Worm (Caenorhabditis elegans): ENCODE data around the gene Y54F10BM.13.

DNA sequence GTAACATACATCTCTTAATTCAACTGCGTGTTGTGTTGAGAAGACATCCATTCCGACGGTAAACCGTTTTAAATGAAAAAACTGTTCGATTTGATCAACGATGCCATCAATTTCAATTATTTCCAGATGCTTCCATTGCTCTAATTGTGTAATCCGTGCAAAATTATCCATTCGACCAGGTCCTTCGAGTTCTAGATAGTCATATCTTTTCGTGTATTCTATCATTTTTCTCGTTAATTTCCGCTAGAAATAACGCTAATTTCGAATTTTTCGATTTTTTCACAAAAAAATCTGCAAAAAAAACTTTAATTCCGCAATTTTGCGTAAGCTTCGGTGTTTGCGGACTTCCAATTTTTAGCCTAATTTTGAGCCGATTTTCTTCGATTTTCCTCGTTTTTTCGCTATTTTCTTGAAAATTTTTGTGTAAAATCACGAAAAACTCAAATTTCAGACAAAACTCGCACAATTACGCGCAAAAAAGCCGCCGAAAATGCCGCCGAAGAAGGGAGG, 16.8 kb downstream of the Y54F10BM.13 start, which contains the start of the genes fbxa-66 and iffb-1:
- TF ChIP-seq somi-1 (GFP tag; optimal IDR thresholded peaks at IDR 0.05): no peak
- no peak for TF ChIP-seq sptf-2 (GFP tag; optimal IDR thresholded peaks at IDR 0.05)
- TF ChIP-seq let-607 (tag; optimal IDR thresholded peaks at IDR 0.05): no peak
- no peak for TF ChIP-seq ama-1 (optimal IDR thresholded peaks at IDR 0.05)
- no peak for TF ChIP-seq ama-1 (GFP tag; optimal IDR thresholded peaks at IDR 0.05)
- no peak for TF ChIP-seq aptf-3 (GFP tag; IDR thresholded peaks at IDR 0.05)
- no peak for TF ChIP-seq F49E8.2 (tag; optimal IDR thresholded peaks at IDR 0.05; ENCODE audit: insufficient read depth)
- TF ChIP-seq F33H1.4 (GFP tag; IDR thresholded peaks at IDR 0.05): no peak
- TF ChIP-seq hsf-1 (GFP tag; IDR thresholded peaks at IDR 0.05): no peak
